Worm (Caenorhabditis elegans): ENCODE measurements around the gene grl-21.
"Not testable (repeated sequence)": the region's sequence is repeated elsewhere in the genome, so short reads cannot be mapped to it uniquely, and the experiment has no call there.

Gene grl-21

ce11 chrIV:10750041-10750440 is 12.8 kb downstream of the grl-21 start, which contains the start of gene T25B9.1:
T25B9.1 (minus strand) TSS chrIV:10750141.
- TF ChIP-seq nhr-11 (tag; optimal IDR thresholded peaks at IDR 0.05), result no peak
- no peak for TF ChIP-seq mab-5 (tag; optimal IDR thresholded peaks at IDR 0.05)
- no peak for TF ChIP-seq sem-4 (tag; optimal IDR thresholded peaks at IDR 0.05)

ce11 chrIV:10751740-10752139 is 14.5 kb downstream of the grl-21 start, which contains the start of gene T25B9.2:
T25B9.2 (minus strand) TSS chrIV:10751840.
- TF ChIP-seq egl-27, lin-39, nhr-10 (tag; optimal IDR thresholded peaks at IDR 0.05): not testable (repeated sequence)

- TF ChIP-seq blmp-1 (tag; optimal IDR thresholded peaks at IDR 0.05; ENCODE audit: insufficient read depth) (no peak), zag-1 (tag; optimal IDR thresholded peaks at IDR 0.05) (no peak), egl-27 (tag; optimal IDR thresholded peaks at IDR 0.05) (no peak), sem-4 (tag; optimal IDR thresholded peaks at IDR 0.05) (no peak), mab-5 (tag; optimal IDR thresholded peaks at IDR 0.05) (no peak), mbf-1 (tag; optimal IDR thresholded peaks at IDR 0.05) (no peak), fos-1 (tag; optimal IDR thresholded peaks at IDR 0.05) (no peak), R02D3.7 (tag; optimal IDR thresholded peaks at IDR 0.05) (no peak), C34F6.9 (tag; optimal IDR thresholded peaks at IDR 0.05) (no peak), nhr-6 (tag; optimal IDR thresholded peaks at IDR 0.05) (no peak)
These were observed 17.4 kb downstream of the grl-21 start, which contains the start of gene T25B9.5 for ce11 chrIV:10754685-10755084. T25B9.5 (minus strand) TSS chrIV:10754785.

ce11 chrIV:10757616-10758193 is 20.4 kb downstream of the grl-21 start, which contains the start of the genes T25B9.4 and T25B9.6:
T25B9.4 (minus strand) TSS chrIV:10757716.
T25B9.6 (plus strand) TSS chrIV:10758143.
- TF ChIP-seq nhr-21 (tag; optimal IDR thresholded peaks at IDR 0.05) (no peak), mbf-1 (tag; optimal IDR thresholded peaks at IDR 0.05) (no peak), nhr-77 (tag; optimal IDR thresholded peaks at IDR 0.05) (no peak), unc-55 (GFP tag; optimal IDR thresholded peaks at IDR 0.05) (no peak), crh-2 (tag; optimal IDR thresholded peaks at IDR 0.05) (no peak), unc-62 (GFP tag; optimal IDR thresholded peaks at IDR 0.05) (no peak)

- no peak for TF ChIP-seq R02D3.7 (tag; optimal IDR thresholded peaks at IDR 0.05)
- no peak for TF ChIP-seq zag-1 (tag; optimal IDR thresholded peaks at IDR 0.05)
These were observed 24.1 kb downstream of the grl-21 start, which contains the start of gene ugt-54 for ce11 chrIV:10761344-10761743. ugt-54 (plus strand) TSS chrIV:10761698.

- TF ChIP-seq nhr-23 (tag; optimal IDR thresholded peaks at IDR 0.05), result no peak
- no peak for TF ChIP-seq snpc-4 (tag; optimal IDR thresholded peaks at IDR 0.05)
- no peak for TF ChIP-seq R02D3.7 (tag; optimal IDR thresholded peaks at IDR 0.05)
- no peak for TF ChIP-seq ztf-1 (GFP tag; conservative IDR thresholded peaks at IDR 0.05)
- TF ChIP-seq Y55F3AM.14 (GFP tag; optimal IDR thresholded peaks at IDR 0.05), result no peak
- TF ChIP-seq lin-13 (GFP tag; optimal IDR thresholded peaks at IDR 0.05), result no peak
- TF ChIP-seq elt-1 (tag; optimal IDR thresholded peaks at IDR 0.05), result no peak
- no peak for TF ChIP-seq ceh-16 (tag; optimal IDR thresholded peaks at IDR 0.05)
- no peak for TF ChIP-seq ztf-11 (tag; optimal IDR thresholded peaks at IDR 0.05)
- TF ChIP-seq elt-3 (tag; optimal IDR thresholded peaks at IDR 0.05), result no peak
- TF ChIP-seq blmp-1 (tag; optimal IDR thresholded peaks at IDR 0.05; ENCODE audit: insufficient read depth), result no peak
- TF ChIP-seq ama-1 (optimal IDR thresholded peaks at IDR 0.05), result no peak
- TF ChIP-seq zag-1 (tag; optimal IDR thresholded peaks at IDR 0.05), result no peak
- TF ChIP-seq ceh-82 (tag; optimal IDR thresholded peaks at IDR 0.05), result no peak
- no peak for TF ChIP-seq unc-62 (GFP tag; optimal IDR thresholded peaks at IDR 0.05)
- no peak for TF ChIP-seq crh-2 (tag; optimal IDR thresholded peaks at IDR 0.05)
- TF ChIP-seq peb-1 (tag; optimal IDR thresholded peaks at IDR 0.05), result no peak
These were observed 26.9 kb downstream of the grl-21 start, which contains the start of gene T25B9.11 for ce11 chrIV:10764206-10764605. T25B9.11 (plus strand) TSS chrIV:10764506.

- no peak for TF ChIP-seq mab-5 (tag; optimal IDR thresholded peaks at IDR 0.05)
- no peak for TF ChIP-seq nhr-129 (tag; optimal IDR thresholded peaks at IDR 0.05)
- no peak for TF ChIP-seq alr-1 (tag; optimal IDR thresholded peaks at IDR 0.05)
- TF ChIP-seq crh-2 (tag; optimal IDR thresholded peaks at IDR 0.05), result no peak
- TF ChIP-seq Y55F3AM.14 (GFP tag; optimal IDR thresholded peaks at IDR 0.05), result no peak
- TF ChIP-seq aly-2 (tag; optimal IDR thresholded peaks at IDR 0.05), result no peak
- TF ChIP-seq nhr-23 (tag; optimal IDR thresholded peaks at IDR 0.05), result no peak
- no peak for TF ChIP-seq ztf-1 (GFP tag; conservative IDR thresholded peaks at IDR 0.05)
- no peak for TF ChIP-seq ama-1 (optimal IDR thresholded peaks at IDR 0.05)
These were observed 27.8 kb downstream of the grl-21 start, which contains the start of gene T25B9.12 for ce11 chrIV:10765053-10765452. T25B9.12 (plus strand) TSS chrIV:10765353.
